Worm (Caenorhabditis elegans): ENCODE results near the gene sodh-2.
A peak's percentile ranks its signal among the peaks of the same experiment; 100 is the strongest.

sodh-2 gene

DNA sequence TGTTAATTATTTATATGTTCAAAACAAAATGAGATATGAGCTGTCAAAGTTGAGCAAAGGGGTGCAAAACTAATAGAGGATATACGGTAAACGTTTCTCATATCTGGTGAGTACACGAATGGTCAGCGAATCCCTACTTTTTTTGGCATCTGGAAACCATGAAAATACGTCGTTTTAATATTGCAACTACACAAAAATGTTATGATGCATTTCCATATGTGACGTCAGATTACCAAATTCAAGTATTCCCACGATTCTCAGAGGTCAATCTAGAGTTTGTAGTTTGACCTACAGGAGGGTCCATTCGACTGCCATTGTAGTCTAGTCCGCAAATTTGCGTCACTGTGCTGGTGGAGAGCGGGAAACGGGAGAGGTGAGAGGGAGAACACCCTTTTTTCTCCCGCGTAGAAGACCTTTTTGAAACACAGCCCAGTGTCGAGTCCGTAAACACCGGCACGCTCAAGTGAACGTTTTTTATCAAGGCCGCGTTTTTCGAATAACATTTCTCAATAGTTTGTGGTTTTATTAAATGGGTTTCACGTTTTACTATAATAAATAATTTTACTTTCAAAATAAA is 5.4 kb upstream of the sodh-2 start (continued):
- TF ChIP-seq nhr-28 (tag; optimal IDR thresholded peaks at IDR 0.05) (peak; percentile 56), ceh-44 (GFP tag; IDR thresholded peaks at IDR 0.05) (no peak), ztf-7 (tag; optimal IDR thresholded peaks at IDR 0.05) (no peak), mes-2 (tag; optimal IDR thresholded peaks at IDR 0.05; ENCODE audit: poor library complexity, severe bottlenecking) (peak; percentile 68), hmg-1.1 (GFP tag; IDR thresholded peaks at IDR 0.05) (no peak), zip-2 (tag; optimal IDR thresholded peaks at IDR 0.05) (no peak), Y105C5A.15 (GFP tag; IDR thresholded peaks at IDR 0.05) (no peak), tag-97 (GFP tag; IDR thresholded peaks at IDR 0.05) (no peak), aly-2 (tag; optimal IDR thresholded peaks at IDR 0.05) (no peak), nhr-77 (tag; optimal IDR thresholded peaks at IDR 0.05) (no peak)

DNA sequence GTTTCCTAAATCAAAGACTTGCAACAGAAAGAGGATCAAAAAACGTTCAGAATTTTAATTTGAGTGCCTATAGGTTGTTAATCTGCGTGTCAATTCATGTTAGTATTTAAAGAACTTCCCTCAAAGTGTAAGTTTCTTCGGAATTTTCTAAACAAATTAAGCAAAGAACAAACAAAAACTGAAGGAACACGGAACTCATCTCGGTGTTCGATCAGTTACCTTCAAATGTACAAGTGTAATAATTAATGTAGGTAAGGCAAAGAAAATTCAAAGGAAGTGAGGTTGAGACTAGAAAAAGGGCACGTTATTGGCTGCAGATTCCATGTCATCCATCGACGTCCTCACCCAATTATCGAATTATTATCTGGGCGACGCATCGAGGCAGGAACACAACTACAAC is 2.9 kb upstream of the sodh-2 start, which contains the start of gene K12G11.6:
TSS of gene K12G11.6 (plus strand) at position 357 of the 400 bp plus-strand sequence.
- TF ChIP-seq lin-13 (GFP tag; optimal IDR thresholded peaks at IDR 0.05) = no peak
- TF ChIP-seq unc-62 (GFP tag; optimal IDR thresholded peaks at IDR 0.05 in 1 of 2) = peak in 1 of 2 experiments; percentile 94
- no peak for TF ChIP-seq unc-62 (tag; optimal IDR thresholded peaks at IDR 0.05)

DNA sequence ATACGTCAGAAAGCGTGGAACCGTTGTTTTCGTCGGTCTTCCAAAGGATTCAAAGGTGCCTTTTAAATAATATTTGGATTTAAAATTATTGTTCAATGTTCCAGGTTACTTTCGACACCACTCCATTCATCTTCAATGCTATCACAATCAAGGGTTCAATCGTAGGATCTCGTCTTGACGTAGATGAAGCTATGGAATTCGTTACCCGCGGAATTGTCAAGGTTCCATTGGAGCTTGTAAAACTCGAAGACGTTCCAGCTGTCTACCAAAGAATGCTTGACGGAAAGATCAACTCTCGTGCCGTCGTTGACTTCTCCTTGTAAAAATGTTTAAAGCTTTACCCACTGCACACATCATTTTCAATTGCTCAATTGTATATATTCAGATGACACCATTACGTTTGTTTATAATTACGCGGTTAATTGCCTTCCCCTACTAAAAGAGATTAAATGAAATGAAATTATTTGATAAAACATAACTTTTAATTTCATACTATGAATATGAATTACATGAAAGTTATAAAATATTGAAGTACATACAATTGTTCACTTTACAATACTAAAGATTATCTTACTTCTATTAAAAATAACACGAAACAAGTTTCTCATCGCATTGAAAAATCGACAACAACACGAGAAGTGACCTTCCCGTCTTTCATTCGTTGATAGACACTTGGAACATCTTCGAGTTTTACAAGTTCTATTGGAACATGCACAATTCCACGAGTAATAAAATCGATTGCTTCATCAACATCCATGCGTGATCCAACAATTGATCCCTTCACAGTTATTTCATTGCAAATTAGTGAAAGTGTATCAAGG is 1.7 kb downstream of the sodh-2 start:
- TF ChIP-seq lin-38 (GFP tag; IDR thresholded peaks at IDR 0.05) (no peak), lin-1 (GFP tag; IDR thresholded peaks at IDR 0.05) (no peak), nhr-102 (tag; optimal IDR thresholded peaks at IDR 0.05) (no peak), ceh-44 (GFP tag; IDR thresholded peaks at IDR 0.05) (no peak), set-16 (GFP tag; IDR thresholded peaks at IDR 0.05) (no peak), fos-1 (tag; optimal IDR thresholded peaks at IDR 0.05) (peak; percentile 10), nhr-77 (tag; optimal IDR thresholded peaks at IDR 0.05) (peak; percentile 64), unc-130 (GFP tag; optimal IDR thresholded peaks at IDR 0.05) (no peak), R02D3.7 (tag; optimal IDR thresholded peaks at IDR 0.05) (no peak), snpc-4 (tag; optimal IDR thresholded peaks at IDR 0.05) (no peak), ama-1 (optimal IDR thresholded peaks at IDR 0.05) (peak; percentile 72), F49E8.2 (tag; optimal IDR thresholded peaks at IDR 0.05; ENCODE audit: borderline replicate concordance) (no peak), mdl-1 (tag; optimal IDR thresholded peaks at IDR 0.05) (peak in 1 of 2 experiments; percentile 8), aha-1 (tag) (peak; percentile 46), pqm-1 (tag; optimal IDR thresholded peaks at IDR 0.05) (no peak), mxl-3 (GFP tag; optimal IDR thresholded peaks at IDR 0.05) (no peak), nhr-41 (GFP tag; IDR thresholded peaks at IDR 0.05) (no peak), nhr-42 (GFP tag; IDR thresholded peaks at IDR 0.05) (no peak), saeg-2 (GFP tag; IDR thresholded peaks at IDR 0.05) (no peak), mes-2 (tag; optimal IDR thresholded peaks at IDR 0.05; ENCODE audit: poor library complexity, severe bottlenecking) (peak; percentile 46), hif-1 (tag; optimal IDR thresholded peaks at IDR 0.05) (no peak), ceh-28 (tag; optimal IDR thresholded peaks at IDR 0.05) (no peak), hmg-1.1 (GFP tag; IDR thresholded peaks at IDR 0.05) (no peak), spr-3 (GFP tag; optimal IDR thresholded peaks at IDR 0.05) (no peak), T20F7.1 (GFP tag; optimal IDR thresholded peaks at IDR 0.05) (no peak), nhr-48 (tag; optimal IDR thresholded peaks at IDR 0.05) (no peak), madf-5 (GFP tag; IDR thresholded peaks at IDR 0.05) (no peak), nhr-11 (tag; optimal IDR thresholded peaks at IDR 0.05) (no peak), mep-1 (tag; optimal IDR thresholded peaks at IDR 0.05) (peak; percentile 75), snpc-1.2 (GFP tag; IDR thresholded peaks at IDR 0.05) (no peak), nhr-28 (tag; optimal IDR thresholded peaks at IDR 0.05) (peak; percentile 38), dmd-6 (GFP tag; IDR thresholded peaks at IDR 0.05) (no peak), F37D6.2 (tag; optimal IDR thresholded peaks at IDR 0.05) (no peak), daf-12 (tag; optimal IDR thresholded peaks at IDR 0.05) (no peak), cey-2 (tag; optimal IDR thresholded peaks at IDR 0.05; ENCODE audit: borderline replicate concordance, insufficient read depth) (no peak), T26A8.4 (GFP tag; IDR thresholded peaks at IDR 0.05) (0 out of 2 replicates have a peak, but pooled peaks have one; percentile 16), zag-1 (tag; optimal IDR thresholded peaks at IDR 0.05) (no peak), lsy-2 (tag; optimal IDR thresholded peaks at IDR 0.05) (peak; percentile 10 to 33)

All from whole organism, L4 larva.